Worm (Caenorhabditis elegans) whole organism, L4 larva: Measurements from ENCODE around the gene dod-24.
A peak's percentile ranks its signal among the peaks of the same experiment; 100 is the strongest.

Experiments
- F10B5.3 ChIP-seq: sonication (generic microtip); optimal IDR thresholded peaks from 2 replicates; lab custom pipeline; 2016; ENCODE audit warnings: mild to moderate bottlenecking, missing genetic modification characterization, missing compliant biosample characterization
- F49E8.2 ChIP-seq: sonication (generic microtip); optimal IDR thresholded peaks from 2 replicates; lab custom pipeline; 2016; ENCODE audit warnings: missing compliant biosample characterization, mild to moderate bottlenecking, missing genetic modification characterization, borderline replicate concordance
- T20F7.1 ChIP-seq: fragments of 200-800 bp; sonication (Bioruptor generic); optimal IDR thresholded peaks from 2 replicates; lab custom pipeline; 2018; ENCODE audit warnings: mild to moderate bottlenecking, missing genetic modification characterization, missing compliant biosample characterization
- Y105C5A.15 ChIP-seq: fragments of 200-800 bp; sonication (Bioruptor generic); IDR thresholded peaks from 2 replicates; pipeline ENCODE4 v1.3.6; 2022; ENCODE audit warnings: missing genetic modification characterization, missing compliant biosample characterization
- ZK546.5 ChIP-seq, 2 experiments: sonication (generic microtip); optimal IDR thresholded peaks; 2 replicates each; lab custom pipeline; 2017; ENCODE audit warnings: missing biosample characterization in 2 of 2, missing genetic modification characterization in 2 of 2
- ama-1 ChIP-seq: fragments of 150-350 bp; optimal IDR thresholded peaks from 2 replicates; lab custom pipeline; 2014; ENCODE audit warnings: inconsistent platforms, mixed read lengths
- arid-1 ChIP-seq: fragments of 200-800 bp; sonication (Bioruptor generic); conservative IDR thresholded peaks from 2 replicates; pipeline ENCODE4 v1.3.6; 2022; ENCODE audit warnings: missing genetic modification reagents, missing genetic modification characterization, missing compliant biosample characterization
- attf-4 ChIP-seq: sonication (generic microtip); optimal IDR thresholded peaks from 3 replicates; lab custom pipeline; 2017; ENCODE audit warnings: missing biosample characterization, missing genetic modification characterization
- ceh-32 ChIP-seq: sonication (generic microtip); optimal IDR thresholded peaks from 2 replicates; lab custom pipeline; 2016; ENCODE audit warnings: mild to moderate bottlenecking, missing genetic modification characterization, missing compliant biosample characterization; ENCODE audit not compliant: poor library complexity
- ceh-62 ChIP-seq: sonication (generic microtip); optimal IDR thresholded peaks from 2 replicates; lab custom pipeline; 2017; ENCODE audit warnings: missing biosample characterization, missing genetic modification characterization
- cey-2 ChIP-seq: sonication (generic microtip); optimal IDR thresholded peaks from 3 replicates; lab custom pipeline; 2017; ENCODE audit warnings: missing genetic modification characterization, mild to moderate bottlenecking, missing compliant biosample characterization, antibody characterized with exemption, borderline replicate concordance; ENCODE audit not compliant: insufficient read depth
- daf-12 ChIP-seq: fragments of 150-350 bp; optimal IDR thresholded peaks from 2 replicates; lab custom pipeline; 2014; ENCODE audit warnings: missing biosample characterization, missing genetic modification reagents, missing genetic modification characterization
- daf-16 ChIP-seq, 3 experiments: sonication (generic microtip); optimal IDR thresholded peaks; 2 replicates each; lab custom pipeline; 2016 to 2017; ENCODE audit warnings: missing genetic modification characterization in 3 of 3, missing genetic modification reagents in 3 of 3, mild to moderate bottlenecking in 2 of 3, missing compliant biosample characterization in 2 of 3, missing biosample characterization in 1 of 3, moderate library complexity in 1 of 3
- dmd-6 ChIP-seq: fragments of 200-800 bp; sonication (Bioruptor generic); IDR thresholded peaks from 2 replicates; pipeline ENCODE4 v1.3.6; 2022; ENCODE audit warnings: missing genetic modification reagents, missing genetic modification characterization, missing compliant biosample characterization
- dmd-8 ChIP-seq: fragments of 200-800 bp; sonication (Bioruptor generic); IDR thresholded peaks from 2 replicates; pipeline ENCODE4 v1.3.6; 2022; ENCODE audit warnings: missing genetic modification characterization, missing compliant biosample characterization
- dpl-1 ChIP-seq: fragments of 150-350 bp; optimal IDR thresholded peaks from 2 replicates; lab custom pipeline; 2014; ENCODE audit warnings: missing biosample characterization, missing genetic modification reagents, missing genetic modification characterization
- dve-1 ChIP-seq: sonication (generic microtip); optimal IDR thresholded peaks from 2 replicates; lab custom pipeline; 2017; ENCODE audit warnings: antibody characterized with exemption, mild to moderate bottlenecking, missing genetic modification characterization, missing compliant biosample characterization; ENCODE audit not compliant: insufficient read depth
- hif-1 ChIP-seq, 2 experiments: sonication (generic microtip); optimal IDR thresholded peaks; 2 replicates each; lab custom pipeline; 2016 to 2017; ENCODE audit warnings: missing compliant biosample characterization in 2 of 2, missing genetic modification characterization in 2 of 2, missing genetic modification reagents in 2 of 2, missing genotype in 2 of 2, mild to moderate bottlenecking in 1 of 2
- hlh-11 ChIP-seq: fragments of 200-800 bp; sonication (Bioruptor generic); optimal IDR thresholded peaks from 2 replicates; lab custom pipeline; 2018; ENCODE audit warnings: mild to moderate bottlenecking, missing genetic modification characterization, missing compliant biosample characterization
- lim-7 ChIP-seq: fragments of 200-800 bp; sonication (Bioruptor generic); IDR thresholded peaks from 2 replicates; pipeline ENCODE4 v1.3.6; 2022; ENCODE audit warnings: missing genetic modification characterization, missing compliant biosample characterization
- lin-38 ChIP-seq: fragments of 200-800 bp; sonication (Bioruptor generic); IDR thresholded peaks from 2 replicates; pipeline ENCODE4 v1.3.6; 2022; ENCODE audit warnings: missing genetic modification reagents, missing genetic modification characterization, missing compliant biosample characterization
- lin-39 ChIP-seq: fragments of 150-350 bp; optimal IDR thresholded peaks from 2 replicates; lab custom pipeline; 2014; ENCODE audit warnings: missing biosample characterization, missing genetic modification reagents, missing genetic modification characterization
- nhr-10 ChIP-seq: fragments of 150-350 bp; optimal IDR thresholded peaks from 2 replicates; lab custom pipeline; 2014; ENCODE audit warnings: missing biosample characterization, missing genetic modification characterization
- nhr-11 ChIP-seq: fragments of 150-350 bp; optimal IDR thresholded peaks from 2 replicates; lab custom pipeline; 2014; ENCODE audit warnings: missing biosample characterization, missing genetic modification characterization
- nhr-237 ChIP-seq: sonication (generic microtip); optimal IDR thresholded peaks from 2 replicates; lab custom pipeline; 2017; ENCODE audit warnings: missing biosample characterization, missing genetic modification characterization
- nhr-28 ChIP-seq: fragments of 150-350 bp; optimal IDR thresholded peaks from 2 replicates; lab custom pipeline; 2014; ENCODE audit warnings: missing biosample characterization, missing genetic modification characterization
- php-3 ChIP-seq: fragments of 200-800 bp; sonication (Bioruptor generic); IDR thresholded peaks from 2 replicates; pipeline ENCODE4 v1.3.6; 2022; ENCODE audit warnings: missing genetic modification reagents, missing genetic modification characterization, missing compliant biosample characterization
- pqm-1 ChIP-seq: sonication (generic microtip); optimal IDR thresholded peaks from 2 replicates; lab custom pipeline; 2017; ENCODE audit warnings: missing biosample characterization, missing genetic modification characterization
- sdz-12 ChIP-seq: fragments of 200-800 bp; sonication (Bioruptor generic); optimal IDR thresholded peaks from 2 replicates; lab custom pipeline; 2018; ENCODE audit warnings: mild to moderate bottlenecking, missing genetic modification characterization, missing compliant biosample characterization
- snpc-4 ChIP-seq: fragments of 150-350 bp; optimal IDR thresholded peaks from 2 replicates; lab custom pipeline; 2014; ENCODE audit warnings: missing biosample characterization, missing genetic modification characterization
- unc-39 ChIP-seq: sonication (generic microtip); optimal IDR thresholded peaks from 2 replicates; lab custom pipeline; 2017; ENCODE audit warnings: missing biosample characterization, missing genetic modification characterization
- unc-62 ChIP-seq, 3 experiments: fragments of 150-350 bp in 1 of 3; sonication (generic microtip); optimal IDR thresholded peaks in 2 of 3; peaks in 1 of 3; 1 replicate in 1 of 3; 2 replicates in 2 of 3; lab custom pipeline; 2014 to 2017; ENCODE audit warnings: missing biosample characterization in 3 of 3, missing genetic modification characterization in 3 of 3, missing genetic modification reagents in 3 of 3, missing genotype in 1 of 3
- zip-2 ChIP-seq: fragments of 150-350 bp; optimal IDR thresholded peaks from 2 replicates; lab custom pipeline; 2014; ENCODE audit warnings: missing biosample characterization, missing genetic modification characterization

The dod-24 gene

ce11 chrIV:12894996-12895395 lies 46.2 kb downstream of the dod-24 start, which contains the start of gene K08D8.11:
K08D8.11 (plus strand) TSS chrIV:12895296.
- no peak for TF ChIP-seq lin-38 (GFP tag; lab: Robert Waterston, UW)
- no peak for TF ChIP-seq hif-1 (tag; optimal IDR thresholded peaks at IDR 0.05; lab: Kevin White, UChicago)
- TF ChIP-seq attf-4 (tag; lab: Kevin White, UChicago) = no peak
- TF ChIP-seq arid-1 (GFP tag; lab: Robert Waterston, UW) = no peak
- no peak for TF ChIP-seq nhr-10 (tag; lab: Kevin White, UChicago)
- TF ChIP-seq unc-39 = no peak
- TF ChIP-seq hlh-11 (tag; lab: Kevin White, UChicago) = no peak
- TF ChIP-seq dpl-1 (GFP tag; lab: Kevin White, UChicago) = no peak
- TF ChIP-seq cey-2 (tag; lab: Kevin White, UChicago) = no peak
- no peak for TF ChIP-seq ama-1

- TF ChIP-seq zip-2 (tag; lab: Kevin White, UChicago) (no peak), daf-16 (GFP tag; optimal IDR thresholded peaks at IDR 0.05; lab: Kevin White, UChicago) (no peak), daf-16 (tag; optimal IDR thresholded peaks at IDR 0.05; lab: Kevin White, UChicago) (peak; percentile 32), ceh-32 (tag; lab: Kevin White, UChicago) (no peak), ama-1 (no peak), T20F7.1 (GFP tag; lab: Kevin White, UChicago) (no peak), lim-7 (GFP tag; lab: Robert Waterston, UW) (no peak), ZK546.5 (tag; optimal IDR thresholded peaks at IDR 0.05; lab: Kevin White, UChicago) (no peak), dmd-6 (GFP tag; lab: Robert Waterston, UW) (peak; percentile 20; the same call in 1 of the 2 replicates), dmd-8 (GFP tag; lab: Robert Waterston, UW) (no peak), nhr-11 (no peak), daf-12 (tag; lab: Kevin White, UChicago) (no peak), lin-39 (tag; lab: Kevin White, UChicago) (no peak), cey-2 (tag; lab: Kevin White, UChicago) (no peak)
Measured at ce11 chrIV:12893166-12893565, 48.0 kb downstream of the dod-24 start, which contains the start of gene K08D8.12. K08D8.12 (plus strand) TSS chrIV:12893466.

ce11 chrIV:12892194-12892593 lies 49.0 kb downstream of the dod-24 start, which contains the start of gene K08D8.1:
K08D8.1 (plus strand) TSS chrIV:12892494.
- TF ChIP-seq hlh-11 (tag; lab: Kevin White, UChicago) = no peak
- TF ChIP-seq unc-62 (GFP tag; optimal IDR thresholded peaks at IDR 0.05 in 1 of 2; lab: Kevin White, UChicago) = no peak
- TF ChIP-seq unc-62 (tag; optimal IDR thresholded peaks at IDR 0.05; lab: Kevin White, UChicago) = no peak
- TF ChIP-seq unc-39 = no peak
- TF ChIP-seq F10B5.3 (tag; lab: Kevin White, UChicago) = no peak
- TF ChIP-seq ceh-62 (tag; lab: Kevin White, UChicago) = no peak

DNA sequence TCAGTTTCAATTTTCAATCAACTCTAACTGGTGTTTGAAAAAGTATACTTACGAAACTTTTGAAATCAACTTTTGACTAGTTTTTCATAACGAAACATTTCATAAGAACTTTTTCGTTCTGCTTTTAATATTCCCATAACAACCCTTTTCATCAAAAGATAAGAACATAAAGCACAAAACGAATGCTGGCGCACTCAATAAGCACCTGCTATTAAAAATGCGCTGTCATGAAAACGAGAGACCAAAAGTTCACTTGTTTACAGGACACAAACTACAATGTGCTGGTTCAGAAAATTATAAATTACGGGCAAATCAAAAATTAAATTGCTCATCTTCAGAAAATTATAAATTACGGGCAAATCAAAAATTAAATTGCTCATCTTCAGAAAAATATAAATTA lies 50.1 kb downstream of the dod-24 start:
- TF ChIP-seq nhr-28 (tag; lab: Kevin White, UChicago) (peak; percentile 64), Y105C5A.15 (GFP tag; lab: Robert Waterston, UW) (no peak), nhr-237 (tag; lab: Kevin White, UChicago) (no peak), dve-1 (peak; percentile 66), hlh-11 (tag; lab: Kevin White, UChicago) (peak; percentile 4), daf-16 (GFP tag; optimal IDR thresholded peaks at IDR 0.05; lab: Kevin White, UChicago) (no peak), daf-16 (tag; optimal IDR thresholded peaks at IDR 0.05; lab: Kevin White, UChicago) (peak; percentile 47), sdz-12 (GFP tag; lab: Kevin White, UChicago) (no peak), daf-12 (tag; lab: Kevin White, UChicago) (no peak), dmd-6 (GFP tag; lab: Robert Waterston, UW) (peak; percentile 82), F49E8.2 (tag; lab: Kevin White, UChicago) (no peak), pqm-1 (tag; lab: Kevin White, UChicago) (peak; percentile 62), php-3 (GFP tag; lab: Robert Waterston, UW) (0 out of 2 replicates have a peak, but pooled peaks have one; percentile 47), snpc-4 (tag; lab: Kevin White, UChicago) (no peak)
